Fruit fly (Drosophila melanogaster): ENCODE measurements around the gene CG9760.
A peak's percentile ranks its signal among the peaks of the same experiment; 100 is the strongest.

The CG9760 gene

DNA sequence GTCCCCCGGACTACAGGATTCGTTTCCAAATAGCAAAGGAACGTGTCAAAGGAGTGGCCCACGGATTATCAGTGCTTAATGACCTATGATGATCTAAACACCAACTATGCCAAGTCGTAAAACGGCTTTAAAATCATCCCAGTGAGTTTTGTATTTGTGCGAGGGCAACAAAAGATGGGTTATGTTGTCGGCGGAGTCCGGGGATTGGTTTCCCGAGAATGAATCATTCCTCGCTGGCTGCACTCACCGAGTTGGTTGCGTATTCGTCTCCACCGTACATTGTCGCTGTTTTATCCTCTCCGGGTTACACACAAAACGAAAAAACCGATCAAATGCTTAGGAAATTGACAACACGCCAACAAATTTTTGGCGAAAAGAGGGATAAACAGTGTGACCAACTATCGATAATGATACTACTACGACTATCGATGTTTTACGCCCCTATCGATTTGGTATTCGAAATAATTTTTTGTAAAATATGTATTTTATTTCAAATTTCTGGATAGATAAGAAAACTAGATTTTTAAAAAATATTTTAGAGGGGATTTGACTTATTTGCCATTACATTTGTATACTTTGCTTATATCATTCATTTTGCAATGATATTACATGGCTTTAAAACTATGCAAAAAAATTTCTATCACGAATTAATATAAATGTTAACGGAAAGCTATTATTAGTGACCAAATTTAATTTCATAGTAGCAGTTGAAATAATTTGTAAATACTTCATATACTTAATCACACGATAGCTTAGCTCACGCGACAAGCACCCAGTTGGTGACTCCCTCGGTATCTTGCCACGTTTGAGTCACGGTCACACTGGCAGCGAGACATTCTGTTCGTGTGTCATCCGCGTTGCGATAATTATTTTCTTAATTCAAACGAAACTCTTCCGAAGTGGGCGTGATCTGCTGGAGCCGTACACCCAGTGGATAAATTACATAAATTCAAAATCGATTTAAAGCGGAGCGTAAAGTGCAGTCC is 17.5 kb downstream of the CG9760 start, which contains the start of the genes eIF3l and Nrx-IV:
Gene eIF3l, minus strand, starts transcription at position 389 of the 986 bp plus-strand sequence.
Gene Nrx-IV, plus strand, starts transcription at position 811 of the 986 bp plus-strand sequence.
- TF ChIP-seq Rel (GFP tag; optimal IDR thresholded peaks at IDR 0.05) (no peak), Rel (tag; optimal IDR thresholded peaks at IDR 0.05) (peak; percentile 73), sage (GFP tag; optimal IDR thresholded peaks at IDR 0.05) (no peak), woc (GFP tag; optimal IDR thresholded peaks at IDR 0.05) (peak; percentile 62)

dm6 chr3L:12139232-12139698 is 24.3 kb downstream of the CG9760 start:
- TF ChIP-seq Hr78 (GFP tag; optimal IDR thresholded peaks at IDR 0.05) (no peak), Dif (GFP tag; optimal IDR thresholded peaks at IDR 0.05; ENCODE audit: partially characterized antibody) (no peak), dmrt93B (GFP tag; optimal IDR thresholded peaks at IDR 0.05) (no peak), woc (GFP tag; optimal IDR thresholded peaks at IDR 0.05) (peak; percentile 33), rgr (GFP tag; optimal IDR thresholded peaks at IDR 0.05) (peak; percentile 69), psq (GFP tag; optimal IDR thresholded peaks at IDR 0.05) (peak; percentile 44), Rel (GFP tag; optimal IDR thresholded peaks at IDR 0.05) (no peak), Rel (tag; optimal IDR thresholded peaks at IDR 0.05) (no peak), HLH106 (tag; optimal IDR thresholded peaks at IDR 0.05) (peak; percentile 58), Hnf4 (GFP tag; optimal IDR thresholded peaks at IDR 0.05) (peak; percentile 70), ey (GFP tag; optimal IDR thresholded peaks at IDR 0.05) (peak; percentile 65), GATAd (GFP tag; optimal IDR thresholded peaks at IDR 0.05) (no peak), sv (GFP tag; optimal IDR thresholded peaks at IDR 0.05) (peak; percentile 36), Sp1 (GFP tag; optimal IDR thresholded peaks at IDR 0.05) (peak; percentile 43), Myc (optimal IDR thresholded peaks at IDR 0.05) (no peak), Jra (GFP tag; optimal IDR thresholded peaks at IDR 0.05) (peak; percentile 75), pan (optimal IDR thresholded peaks at IDR 0.05) (no peak), Hr83 (GFP tag; optimal IDR thresholded peaks at IDR 0.05; ENCODE audit: poor library complexity, severe bottlenecking) (peak; percentile 35), Abd-B (GFP tag; optimal IDR thresholded peaks at IDR 0.05) (no peak), tai (GFP tag; optimal IDR thresholded peaks at IDR 0.05) (no peak), CG32264 (GFP tag; optimal IDR thresholded peaks at IDR 0.05) (no peak), N (GFP tag; optimal IDR thresholded peaks at IDR 0.05) (no peak), brk (GFP tag; optimal IDR thresholded peaks at IDR 0.05) (no peak), CrebA (GFP tag; optimal IDR thresholded peaks at IDR 0.05; ENCODE audit: borderline replicate concordance) (no peak), sage (GFP tag; optimal IDR thresholded peaks at IDR 0.05) (no peak), Vsx2 (GFP tag; optimal IDR thresholded peaks at IDR 0.05; ENCODE audit: partially characterized antibody) (no peak), usp (GFP tag; optimal IDR thresholded peaks at IDR 0.05) (no peak), dl (GFP tag; optimal IDR thresholded peaks at IDR 0.05; ENCODE audit: insufficient read depth in 1 of 2, partially characterized antibody in 2 of 2) (no peak), lola (GFP tag; optimal IDR thresholded peaks at IDR 0.05) (no peak), dsf (GFP tag; optimal IDR thresholded peaks at IDR 0.05; ENCODE audit: borderline replicate concordance) (no peak), OdsH (GFP tag; optimal IDR thresholded peaks at IDR 0.05) (peak; percentile 68), CG9705 (GFP tag; optimal IDR thresholded peaks at IDR 0.05) (no peak), h (GFP tag; optimal IDR thresholded peaks at IDR 0.05) (peak; percentile 69), br (GFP tag; optimal IDR thresholded peaks at IDR 0.05) (peak; percentile 70), fru (GFP tag; optimal IDR thresholded peaks at IDR 0.05) (peak; percentile 82), foxo (GFP tag; optimal IDR thresholded peaks at IDR 0.05) (peak; percentile 32 to 78), Mio (GFP tag; optimal IDR thresholded peaks at IDR 0.05) (no peak), Dfd (GFP tag; optimal IDR thresholded peaks at IDR 0.05) (no peak), jim (GFP tag; optimal IDR thresholded peaks at IDR 0.05) (no peak)

All from whole organism, wandering third instar larva.